Fruit fly (Drosophila melanogaster) whole organism, embryonic: ENCODE data around the gene Kah.

Experiments used
- BEAF-32 ChIP-seq: fragments of 200-800 bp; sonication (Bioruptor generic); optimal IDR thresholded peaks from 3 replicates; lab custom pipeline; 2017; ENCODE audit warnings: missing biosample characterization, missing genetic modification characterization, mild to moderate bottlenecking, moderate library complexity, missing genetic modification reagents
- CG10959 ChIP-seq: fragments of 200-800 bp; sonication (Bioruptor generic); IDR thresholded peaks from 2 replicates; pipeline ENCODE4 v1.3.6; 2022; ENCODE audit warnings: missing biosample characterization, missing genetic modification characterization
- CG11504 ChIP-seq: fragments of 200-800 bp; sonication (Bioruptor generic); optimal IDR thresholded peaks from 3 replicates; lab custom pipeline; 2019; ENCODE audit warnings: missing biosample characterization, mild to moderate bottlenecking, missing genetic modification characterization, moderate library complexity
- CG11723 ChIP-seq: fragments of 200-800 bp; sonication (Bioruptor generic); optimal IDR thresholded peaks from 2 replicates; lab custom pipeline; 2017; ENCODE audit warnings: missing biosample characterization, mild to moderate bottlenecking, missing genetic modification characterization
- CG12744 ChIP-seq: fragments of 200-800 bp; sonication (Bioruptor generic); optimal IDR thresholded peaks from 2 replicates; lab custom pipeline; 2016; ENCODE audit warnings: missing biosample characterization, missing genetic modification characterization
- CG12942 ChIP-seq: fragments of 200-800 bp; sonication (Bioruptor generic); optimal IDR thresholded peaks from 3 replicates; lab custom pipeline; 2016; ENCODE audit warnings: missing biosample characterization, missing genetic modification characterization
- CG14014 ChIP-seq: fragments of 200-800 bp; sonication (Bioruptor generic); IDR thresholded peaks from 2 replicates; pipeline ENCODE4 v1.3.6; 2022; ENCODE audit warnings: missing biosample characterization, missing genetic modification characterization
- CG15073 ChIP-seq: fragments of 200-800 bp; sonication (Bioruptor generic); optimal IDR thresholded peaks from 2 replicates; lab custom pipeline; 2016; ENCODE audit warnings: missing biosample characterization, missing genetic modification characterization
- CG15269 ChIP-seq: fragments of 200-800 bp; sonication (Bioruptor generic); optimal IDR thresholded peaks from 2 replicates; lab custom pipeline; 2018; ENCODE audit warnings: missing biosample characterization, mild to moderate bottlenecking, missing genetic modification characterization, moderate library complexity
- CG18619 ChIP-seq: fragments of 200-800 bp; sonication (Bioruptor generic); optimal IDR thresholded peaks from 3 replicates; lab custom pipeline; 2017; ENCODE audit warnings: missing biosample characterization, mild to moderate bottlenecking, missing genetic modification characterization
- CG2120 ChIP-seq: fragments of 200-800 bp; sonication (Bioruptor generic); optimal IDR thresholded peaks from 3 replicates; lab custom pipeline; 2016; ENCODE audit warnings: missing biosample characterization, missing genetic modification characterization
- CG30431 ChIP-seq: fragments of 200-800 bp; sonication (Bioruptor generic); optimal IDR thresholded peaks from 2 replicates; lab custom pipeline; 2017; ENCODE audit warnings: missing biosample characterization, missing genetic modification characterization
- CG34224 ChIP-seq: fragments of 200-800 bp; sonication (Bioruptor generic); IDR thresholded peaks from 3 replicates; pipeline ENCODE4 v1.3.6; 2022; ENCODE audit warnings: missing biosample characterization, missing genetic modification characterization; ENCODE audit not compliant: partially characterized antibody
- CG5180 ChIP-seq: fragments of 200-800 bp; sonication (Bioruptor generic); optimal IDR thresholded peaks from 3 replicates; lab custom pipeline; 2017; ENCODE audit warnings: missing biosample characterization, missing genetic modification characterization, mild to moderate bottlenecking, moderate library complexity, missing genetic modification reagents
- CG7963 ChIP-seq: fragments of 200-800 bp; sonication (Bioruptor generic); IDR thresholded peaks from 3 replicates; pipeline ENCODE4 v1.3.6; 2022; ENCODE audit warnings: missing biosample characterization, missing genetic modification characterization; ENCODE audit not compliant: partially characterized antibody
- CG8478 ChIP-seq: fragments of >200 bp; optimal IDR thresholded peaks from 2 replicates; lab custom pipeline; 2018
- Camta ChIP-seq: fragments of 200-800 bp; sonication (Bioruptor generic); optimal IDR thresholded peaks from 2 replicates; lab custom pipeline; 2016; ENCODE audit warnings: missing biosample characterization, missing genetic modification characterization
- CoRest ChIP-seq: fragments of 200-800 bp; sonication (Bioruptor generic); optimal IDR thresholded peaks from 3 replicates; lab custom pipeline; 2018; ENCODE audit warnings: missing biosample characterization, mild to moderate bottlenecking, missing genetic modification characterization, moderate library complexity
- Fer3 ChIP-seq: fragments of 200-800 bp; sonication (Bioruptor generic); optimal IDR thresholded peaks from 2 replicates; lab custom pipeline; 2018; ENCODE audit warnings: missing biosample characterization, mild to moderate bottlenecking, missing genetic modification characterization, moderate library complexity
- H2.0 ChIP-seq: fragments of 200-800 bp; sonication (Bioruptor generic); IDR thresholded peaks from 2 replicates; pipeline ENCODE4 v1.3.6; 2022; ENCODE audit warnings: missing biosample characterization, missing genetic modification characterization
- Hr78 ChIP-seq, 2 experiments: fragments of 200-800 bp in 1 of 2; fragments of >200 bp in 1 of 2; sonication (Bioruptor generic) in 1 of 2; optimal IDR thresholded peaks; 2 replicates each; lab custom pipeline; 2017 to 2019; ENCODE audit warnings: missing biosample characterization in 2 of 2, missing genetic modification characterization in 2 of 2, mild to moderate bottlenecking in 1 of 2, moderate library complexity in 1 of 2
- Lhr ChIP-seq: fragments of 200-800 bp; sonication (Bioruptor generic); optimal IDR thresholded peaks from 3 replicates; lab custom pipeline; 2017; ENCODE audit warnings: mild to moderate bottlenecking, missing biosample characterization, missing genetic modification reagents, missing genetic modification characterization
- Neu2 ChIP-seq: fragments of 200-800 bp; sonication (Bioruptor generic); optimal IDR thresholded peaks from 3 replicates; lab custom pipeline; 2016; ENCODE audit warnings: missing biosample characterization, missing genetic modification characterization, borderline replicate concordance
- Nf-YB ChIP-seq: fragments of 200-800 bp; sonication (Bioruptor generic); optimal IDR thresholded peaks from 3 replicates; lab custom pipeline; 2019; ENCODE audit warnings: missing biosample characterization, mild to moderate bottlenecking, missing genetic modification characterization, moderate library complexity
- Side ChIP-seq: fragments of 200-800 bp; sonication (Bioruptor generic); optimal IDR thresholded peaks from 2 replicates; lab custom pipeline; 2016; ENCODE audit warnings: missing biosample characterization, missing genetic modification characterization
- Vsx1 ChIP-seq: fragments of 200-800 bp; sonication (Bioruptor generic); optimal IDR thresholded peaks from 2 replicates; lab custom pipeline; 2017; ENCODE audit warnings: missing biosample characterization, mild to moderate bottlenecking, missing genetic modification characterization, missing genetic modification reagents
- Xrp1 ChIP-seq: fragments of 200-800 bp; sonication (Bioruptor generic); IDR thresholded peaks from 2 replicates; pipeline ENCODE4 v1.3.6; 2022; ENCODE audit warnings: missing biosample characterization, missing genetic modification characterization
- amos ChIP-seq: fragments of 200-800 bp; sonication (Bioruptor generic); IDR thresholded peaks from 2 replicates; pipeline ENCODE4 v1.3.6; 2022; ENCODE audit warnings: missing biosample characterization, missing genetic modification characterization; ENCODE audit not compliant: partially characterized antibody
- aop ChIP-seq: fragments of 200-800 bp; sonication (Bioruptor generic); IDR thresholded peaks from 2 replicates; pipeline ENCODE4 v1.3.6; 2022; ENCODE audit warnings: missing biosample characterization, missing genetic modification characterization
- bowl ChIP-seq: fragments of 200-800 bp; sonication (Bioruptor generic); IDR thresholded peaks from 2 replicates; pipeline ENCODE4 v1.3.6; 2022; ENCODE audit warnings: missing biosample characterization, missing genetic modification characterization
- btn ChIP-seq: fragments of 200-800 bp; sonication (Bioruptor generic); optimal IDR thresholded peaks from 2 replicates; lab custom pipeline; 2016; ENCODE audit warnings: missing biosample characterization, missing genetic modification characterization
- cato ChIP-seq: fragments of 200-800 bp; sonication (Bioruptor generic); optimal IDR thresholded peaks from 2 replicates; lab custom pipeline; 2016; ENCODE audit warnings: missing biosample characterization, missing genetic modification characterization, borderline replicate concordance
- crc ChIP-seq: fragments of 200-800 bp; sonication (Bioruptor generic); optimal IDR thresholded peaks from 2 replicates; lab custom pipeline; 2016; ENCODE audit warnings: missing biosample characterization, missing genetic modification characterization
- croc ChIP-seq: fragments of 200-800 bp; sonication (Bioruptor generic); conservative IDR thresholded peaks from 3 replicates; pipeline ENCODE4 v1.3.6; 2022; ENCODE audit warnings: missing biosample characterization, missing genetic modification characterization
- crol ChIP-seq: fragments of 200-800 bp; sonication (Bioruptor generic); IDR thresholded peaks from 2 replicates; pipeline ENCODE4 v1.3.6; 2022; ENCODE audit warnings: missing biosample characterization, missing genetic modification characterization
- grau ChIP-seq: fragments of 200-800 bp; optimal IDR thresholded peaks from 3 replicates; lab custom pipeline; 2019; ENCODE audit warnings: missing biosample characterization, mild to moderate bottlenecking, missing genetic modification characterization, moderate library complexity
- gt ChIP-seq: fragments of 200-800 bp; sonication (Bioruptor generic); IDR thresholded peaks from 2 replicates; pipeline ENCODE4 v1.3.6; 2022; ENCODE audit warnings: missing biosample characterization, missing genetic modification characterization
- h ChIP-seq: fragments of >200 bp; optimal IDR thresholded peaks from 2 replicates; lab custom pipeline; 2017
- inv ChIP-seq: fragments of 200-800 bp; sonication (Bioruptor generic); IDR thresholded peaks from 2 replicates; pipeline ENCODE4 v1.3.6; 2022; ENCODE audit warnings: missing biosample characterization, missing genetic modification characterization; ENCODE audit not compliant: partially characterized antibody
- jing ChIP-seq: fragments of 200-800 bp; sonication (Bioruptor generic); optimal IDR thresholded peaks from 2 replicates; lab custom pipeline; 2018; ENCODE audit warnings: missing biosample characterization, mild to moderate bottlenecking, missing genetic modification characterization
- luna ChIP-seq: fragments of 200-800 bp; sonication (Bioruptor generic); optimal IDR thresholded peaks from 2 replicates; lab custom pipeline; 2016; ENCODE audit warnings: missing biosample characterization, missing genetic modification characterization
- mam ChIP-seq: fragments of 200-800 bp; sonication (Bioruptor generic); optimal IDR thresholded peaks from 3 replicates; lab custom pipeline; 2016; ENCODE audit warnings: missing biosample characterization, missing genetic modification characterization
- mirr ChIP-seq: fragments of 200-800 bp; sonication (Bioruptor generic); optimal IDR thresholded peaks from 3 replicates; lab custom pipeline; 2018; ENCODE audit warnings: missing biosample characterization, mild to moderate bottlenecking, missing genetic modification characterization
- mld ChIP-seq: fragments of 200-800 bp; sonication (Bioruptor generic); IDR thresholded peaks from 3 replicates; pipeline ENCODE4 v1.3.6; 2022; ENCODE audit warnings: missing biosample characterization, missing genetic modification characterization; ENCODE audit not compliant: partially characterized antibody
- ranshi ChIP-seq: fragments of 200-800 bp; sonication (Bioruptor generic); IDR thresholded peaks from 2 replicates; pipeline ENCODE4 v1.3.6; 2022; ENCODE audit warnings: missing biosample characterization, missing genetic modification characterization
- row ChIP-seq: fragments of 200-800 bp; sonication (Bioruptor generic); IDR thresholded peaks from 3 replicates; pipeline ENCODE4 v1.3.6; 2022; ENCODE audit warnings: missing biosample characterization, missing genetic modification characterization
- sc ChIP-seq, 3 experiments: fragments of >200 bp in 2 of 3; fragments of 200-800 bp in 1 of 3; sonication (Bioruptor generic) in 1 of 3; optimal IDR thresholded peaks; 2 replicates in 2 of 3; 3 replicates in 1 of 3; lab custom pipeline; 2017; ENCODE audit warnings: mild to moderate bottlenecking in 1 of 3, missing biosample characterization in 1 of 3, missing genetic modification characterization in 1 of 3, missing genetic modification reagents in 1 of 3
- vvl ChIP-seq: fragments of 200-800 bp; sonication (Bioruptor generic); IDR thresholded peaks from 2 replicates; pipeline ENCODE4 v1.3.6; 2022; ENCODE audit warnings: missing biosample characterization, missing genetic modification characterization

The Kah gene

dm6 chr3L:635016-635363 is 45.9 kb upstream of the Kah start (continued):
- TF ChIP-seq crol (GFP tag; lab: Robert Waterston, UW) (peak; percentile 72; the same call in 1 of the 2 replicates), aop (0 out of 2 replicates have a peak, but pooled peaks have one; percentile 2), Camta (GFP tag; lab: Kevin White, UChicago) (no peak), Lhr (GFP tag; lab: Kevin White, UChicago) (no peak), bowl (GFP tag; lab: Robert Waterston, UW) (no peak), CG15073 (no peak), Side (no peak), ranshi (no peak), CG2120 (GFP tag; lab: Kevin White, UChicago) (no peak), cato (GFP tag; lab: Kevin White, UChicago) (no peak)

DNA sequence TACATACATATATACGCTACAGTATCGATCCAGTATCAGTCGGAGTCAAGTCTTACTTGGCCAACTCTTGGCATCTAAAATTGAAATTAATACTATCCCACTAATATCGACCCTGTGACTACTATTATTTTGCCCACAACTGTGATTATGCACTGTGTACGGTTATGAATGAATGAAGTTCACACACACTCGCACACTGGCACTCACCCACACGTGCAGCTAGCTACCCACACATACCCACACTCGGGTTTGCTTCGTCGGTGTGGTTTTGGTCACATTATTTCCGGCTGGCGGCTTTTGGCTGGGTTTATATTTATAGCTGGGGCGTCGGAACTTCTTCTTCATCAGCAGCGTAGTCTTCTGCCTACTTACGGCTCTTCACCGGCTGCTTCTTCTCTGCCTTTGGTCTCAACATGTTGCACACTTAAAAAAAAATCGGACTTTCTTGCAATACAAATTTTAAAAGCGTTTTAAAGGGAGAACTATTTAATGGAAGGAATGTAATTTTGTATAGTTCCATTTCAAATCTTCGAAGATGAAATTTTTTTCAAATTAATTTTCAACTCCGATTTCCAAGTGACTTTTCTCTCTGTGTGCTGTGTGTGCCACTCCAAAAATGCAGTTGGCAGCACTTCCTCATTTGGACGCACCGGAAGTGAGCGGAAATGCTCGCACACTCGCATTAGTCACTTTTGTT is 45.4 kb upstream of the Kah start:
- peak; percentile 84 for TF ChIP-seq CG18619 (GFP tag; lab: Kevin White, UChicago)
- peak; percentile 90 for TF ChIP-seq H2.0 (GFP tag; lab: Robert Waterston, UW)
- TF ChIP-seq Vsx1, result peak; percentile 80
- peak; percentile 80 for TF ChIP-seq mam (GFP tag; lab: Kevin White, UChicago)
- TF ChIP-seq BEAF-32 (GFP tag; lab: Kevin White, UChicago), result no peak
- TF ChIP-seq Fer3 (tag; lab: Kevin White, UChicago), result peak; percentile 79
- no peak for TF ChIP-seq CG8478 (lab: Kevin White, UChicago)
- TF ChIP-seq mirr (GFP tag; lab: Kevin White, UChicago), result no peak
- TF ChIP-seq CG30431 (GFP tag; lab: Kevin White, UChicago), result peak; percentile 91
- TF ChIP-seq CG7963 (GFP tag; lab: Robert Waterston, UW), result no peak
- no peak for TF ChIP-seq Hr78 (GFP tag; optimal IDR thresholded peaks at IDR 0.05; lab: Kevin White, UChicago)
- peak; percentile 77 for TF ChIP-seq CG14014
- no peak for TF ChIP-seq mld (GFP tag; lab: Robert Waterston, UW)
- peak; percentile 87 for TF ChIP-seq CG11723 (GFP tag; lab: Kevin White, UChicago)
- TF ChIP-seq btn (GFP tag; lab: Kevin White, UChicago), result peak; percentile 91
- TF ChIP-seq Neu2 (GFP tag; lab: Kevin White, UChicago), result peak; percentile 68
- TF ChIP-seq gt (GFP tag; lab: Robert Waterston, UW), result peak; percentile 82
- peak; percentile 63 for TF ChIP-seq CG5180 (GFP tag; lab: Kevin White, UChicago)
- TF ChIP-seq croc (GFP tag; lab: Robert Waterston, UW), result peak; percentile 92
- TF ChIP-seq sc (optimal IDR thresholded peaks at IDR 0.05; lab: Kevin White, UChicago), result no peak
- TF ChIP-seq sc (GFP tag; optimal IDR thresholded peaks at IDR 0.05; lab: Kevin White, UChicago), result peak; percentile 87
- TF ChIP-seq Xrp1 (GFP tag; lab: Robert Waterston, UW), result peak; percentile 96
- TF ChIP-seq inv (GFP tag; lab: Robert Waterston, UW), result no peak
- peak; percentile 93 for TF ChIP-seq vvl (GFP tag; lab: Robert Waterston, UW)
- TF ChIP-seq crc, result peak; percentile 92
- TF ChIP-seq Nf-YB (GFP tag; lab: Kevin White, UChicago), result peak; percentile 76
- peak; percentile 88 for TF ChIP-seq jing (GFP tag; lab: Kevin White, UChicago)
- TF ChIP-seq CG34224 (GFP tag; lab: Robert Waterston, UW), result no peak
- TF ChIP-seq CG15269, result peak; percentile 85
- TF ChIP-seq ranshi, result peak; percentile 82
- peak; percentile 90 for TF ChIP-seq cato (GFP tag; lab: Kevin White, UChicago)
- peak; percentile 76 for TF ChIP-seq CG12744 (GFP tag; lab: Kevin White, UChicago)
- no peak for TF ChIP-seq luna (GFP tag; lab: Kevin White, UChicago)
- TF ChIP-seq h (lab: Kevin White, UChicago), result no peak
- TF ChIP-seq CG11504 (tag; lab: Kevin White, UChicago), result peak; percentile 92
- peak; percentile 85 for TF ChIP-seq grau (tag; lab: Kevin White, UChicago)
- TF ChIP-seq CG12942 (GFP tag; lab: Kevin White, UChicago), result peak; percentile 91
- TF ChIP-seq CoRest (tag; lab: Kevin White, UChicago), result peak; percentile 93
- TF ChIP-seq amos (GFP tag; lab: Robert Waterston, UW), result no peak
- peak; percentile 96 for TF ChIP-seq CG10959 (GFP tag; lab: Robert Waterston, UW)
- TF ChIP-seq row, result peak; percentile 92
